Worm (Caenorhabditis elegans) whole organism, late embryonic: ENCODE measurements around the gene oac-53.

Source experiments
- C08G9.2 ChIP-seq: sonication (generic microtip); optimal IDR thresholded peaks from 2 replicates; lab custom pipeline; 2016; ENCODE audit warnings: mild to moderate bottlenecking, missing genetic modification characterization, moderate library complexity, missing compliant biosample characterization
- F13H6.1 ChIP-seq: sonication (generic microtip); optimal IDR thresholded peaks from 2 replicates; lab custom pipeline; 2016; ENCODE audit warnings: missing genetic modification characterization, missing compliant biosample characterization
- K02D7.2 ChIP-seq: sonication (generic microtip); optimal IDR thresholded peaks from 2 replicates; lab custom pipeline; 2017; ENCODE audit warnings: mild to moderate bottlenecking, missing genetic modification characterization, missing compliant biosample characterization
- K09A11.1 ChIP-seq: sonication (generic microtip); optimal IDR thresholded peaks from 2 replicates; lab custom pipeline; 2017; ENCODE audit warnings: antibody characterized with exemption, mild to moderate bottlenecking, missing genetic modification characterization, missing compliant biosample characterization; ENCODE audit not compliant: insufficient read depth
- ahr-1 ChIP-seq: sonication (generic microtip); optimal IDR thresholded peaks from 2 replicates; lab custom pipeline; 2016; ENCODE audit warnings: missing genetic modification characterization, missing compliant biosample characterization
- ama-1 ChIP-seq: fragments of 150-350 bp; optimal IDR thresholded peaks from 2 replicates; lab custom pipeline; 2014
- ceh-18 ChIP-seq: sonication (generic microtip); optimal IDR thresholded peaks from 2 replicates; lab custom pipeline; 2016; ENCODE audit warnings: missing genetic modification characterization, missing compliant biosample characterization
- ceh-19 ChIP-seq: fragments of 200-800 bp; sonication (Bioruptor generic); optimal IDR thresholded peaks from 2 replicates; lab custom pipeline; 2018; ENCODE audit warnings: mild to moderate bottlenecking, missing genetic modification characterization, missing compliant biosample characterization
- ceh-2 ChIP-seq: sonication (generic microtip); optimal IDR thresholded peaks from 2 replicates; lab custom pipeline; 2016; ENCODE audit warnings: missing genotype, missing genetic modification characterization, missing compliant biosample characterization
- ceh-22 ChIP-seq: sonication (generic microtip); optimal IDR thresholded peaks from 2 replicates; lab custom pipeline; 2017; ENCODE audit warnings: missing biosample characterization, missing genetic modification characterization
- ceh-24 ChIP-seq: sonication (generic microtip); optimal IDR thresholded peaks from 2 replicates; lab custom pipeline; 2016; ENCODE audit warnings: mild to moderate bottlenecking, missing genetic modification characterization, missing compliant biosample characterization
- ceh-31 ChIP-seq: sonication (generic microtip); optimal IDR thresholded peaks from 2 replicates; lab custom pipeline; 2016; ENCODE audit warnings: missing genetic modification characterization, missing compliant biosample characterization
- ceh-45 ChIP-seq: fragments of 200-800 bp; sonication (Bioruptor generic); IDR thresholded peaks from 2 replicates; pipeline ENCODE4 v1.3.6; 2022; ENCODE audit warnings: missing genetic modification reagents, missing genetic modification characterization, missing compliant biosample characterization
- ceh-9 ChIP-seq: sonication (generic microtip); optimal IDR thresholded peaks from 2 replicates; lab custom pipeline; 2016; ENCODE audit warnings: mild to moderate bottlenecking, missing genetic modification characterization, inconsistent platforms, missing compliant biosample characterization
- dve-1 ChIP-seq: sonication (generic microtip); optimal IDR thresholded peaks from 2 replicates; lab custom pipeline; 2017; ENCODE audit warnings: antibody characterized with exemption, mild to moderate bottlenecking, missing genetic modification characterization, missing compliant biosample characterization
- elt-2 ChIP-seq: sonication (generic microtip); optimal IDR thresholded peaks from 2 replicates; lab custom pipeline; 2016; ENCODE audit warnings: missing genetic modification reagents, missing genetic modification characterization, missing compliant biosample characterization
- elt-4 ChIP-seq: sonication (generic microtip); optimal IDR thresholded peaks from 2 replicates; lab custom pipeline; 2016; ENCODE audit warnings: missing genetic modification characterization, missing compliant biosample characterization
- ets-4 ChIP-seq: sonication (generic microtip); optimal IDR thresholded peaks from 2 replicates; lab custom pipeline; 2016; ENCODE audit warnings: missing genetic modification characterization, missing compliant biosample characterization
- eyg-1 ChIP-seq: sonication (generic microtip); optimal IDR thresholded peaks from 2 replicates; lab custom pipeline; 2016; ENCODE audit warnings: missing genotype, missing genetic modification characterization, missing compliant biosample characterization
- fkh-10 ChIP-seq: fragments of 150-350 bp; optimal IDR thresholded peaks from 2 replicates; lab custom pipeline; 2014; ENCODE audit warnings: missing biosample characterization, missing genetic modification reagents, missing genetic modification characterization
- hlh-13 ChIP-seq: fragments of 200-800 bp; sonication (Bioruptor generic); optimal IDR thresholded peaks from 2 replicates; lab custom pipeline; 2018; ENCODE audit warnings: mild to moderate bottlenecking, missing genetic modification characterization, missing compliant biosample characterization
- hlh-30 ChIP-seq: sonication (generic microtip); optimal IDR thresholded peaks from 2 replicates; lab custom pipeline; 2017; ENCODE audit warnings: antibody characterized with exemption, missing genetic modification characterization, missing compliant biosample characterization; ENCODE audit not compliant: insufficient read depth
- hlh-6 ChIP-seq: sonication (generic microtip); optimal IDR thresholded peaks from 2 replicates; lab custom pipeline; 2016; ENCODE audit warnings: missing genotype, missing genetic modification characterization, missing compliant biosample characterization
- hlh-8 ChIP-seq: sonication (generic microtip); optimal IDR thresholded peaks from 2 replicates; lab custom pipeline; 2016; ENCODE audit warnings: missing genotype, missing genetic modification characterization, missing compliant biosample characterization
- lim-6 ChIP-seq: sonication (generic microtip); optimal IDR thresholded peaks from 2 replicates; lab custom pipeline; 2016; ENCODE audit warnings: missing genetic modification characterization, missing compliant biosample characterization
- lin-11 ChIP-seq: fragments of 200-800 bp; sonication (Bioruptor generic); optimal IDR thresholded peaks from 2 replicates; lab custom pipeline; 2018; ENCODE audit warnings: mild to moderate bottlenecking, missing genetic modification characterization, missing compliant biosample characterization
- madf-2 ChIP-seq: sonication (generic microtip); optimal IDR thresholded peaks from 2 replicates; lab custom pipeline; 2017; ENCODE audit warnings: missing genetic modification characterization, missing compliant biosample characterization
- mec-3 ChIP-seq: sonication (generic microtip); optimal IDR thresholded peaks from 2 replicates; lab custom pipeline; 2016; ENCODE audit warnings: borderline replicate concordance, missing genetic modification characterization, missing compliant biosample characterization
- pax-1 ChIP-seq: fragments of 150-350 bp; optimal IDR thresholded peaks from 2 replicates; lab custom pipeline; 2014; ENCODE audit warnings: missing biosample characterization, missing genetic modification characterization
- pha-2 ChIP-seq: sonication (generic microtip); optimal IDR thresholded peaks from 2 replicates; lab custom pipeline; 2017; ENCODE audit warnings: mild to moderate bottlenecking, missing genetic modification characterization, missing compliant biosample characterization
- pha-4 ChIP-seq: fragments of 150-350 bp; optimal IDR thresholded peaks from 2 replicates; lab custom pipeline; 2018; ENCODE audit warnings: missing biosample characterization, missing genetic modification reagents, missing genetic modification characterization
- pqm-1 ChIP-seq: sonication (generic microtip); optimal IDR thresholded peaks from 2 replicates; lab custom pipeline; 2016; ENCODE audit warnings: missing genetic modification characterization, missing compliant biosample characterization
- sdc-2 ChIP-seq: sonication (generic microtip); optimal IDR thresholded peaks from 2 replicates; lab custom pipeline; 2016; ENCODE audit warnings: missing genotype, missing genetic modification characterization, missing compliant biosample characterization
- sox-2 ChIP-seq: fragments of 200-800 bp; sonication (Bioruptor generic); IDR thresholded peaks from 2 replicates; pipeline ENCODE4 v1.3.6; 2022; ENCODE audit warnings: missing genetic modification reagents, missing genetic modification characterization, missing compliant biosample characterization
- sox-4 ChIP-seq: sonication (generic microtip); optimal IDR thresholded peaks from 2 replicates; lab custom pipeline; 2017; ENCODE audit warnings: mild to moderate bottlenecking, missing genetic modification characterization, inconsistent platforms, missing compliant biosample characterization
- syd-9 ChIP-seq: sonication (generic microtip); optimal IDR thresholded peaks from 2 replicates; lab custom pipeline; 2016; ENCODE audit warnings: mild to moderate bottlenecking, missing genetic modification characterization, moderate library complexity, missing compliant biosample characterization
- ttx-3 ChIP-seq: sonication (generic microtip); optimal IDR thresholded peaks from 2 replicates; lab custom pipeline; 2016; ENCODE audit warnings: missing genetic modification reagents, missing genetic modification characterization, missing compliant biosample characterization
- unc-42 ChIP-seq: sonication (generic microtip); optimal IDR thresholded peaks from 2 replicates; lab custom pipeline; 2016; ENCODE audit warnings: missing genotype, missing genetic modification characterization, missing compliant biosample characterization
- unc-86 ChIP-seq: sonication (generic microtip); optimal IDR thresholded peaks from 2 replicates; lab custom pipeline; 2016; ENCODE audit warnings: missing genetic modification characterization, missing compliant biosample characterization
- zip-5 ChIP-seq: sonication (generic microtip); optimal IDR thresholded peaks from 2 replicates; lab custom pipeline; 2016; ENCODE audit warnings: missing genetic modification characterization, missing compliant biosample characterization
- ztf-16 ChIP-seq: sonication (generic microtip); optimal IDR thresholded peaks from 2 replicates; lab custom pipeline; 2017; ENCODE audit warnings: missing genetic modification characterization, missing compliant biosample characterization

The oac-53 gene

DNA sequence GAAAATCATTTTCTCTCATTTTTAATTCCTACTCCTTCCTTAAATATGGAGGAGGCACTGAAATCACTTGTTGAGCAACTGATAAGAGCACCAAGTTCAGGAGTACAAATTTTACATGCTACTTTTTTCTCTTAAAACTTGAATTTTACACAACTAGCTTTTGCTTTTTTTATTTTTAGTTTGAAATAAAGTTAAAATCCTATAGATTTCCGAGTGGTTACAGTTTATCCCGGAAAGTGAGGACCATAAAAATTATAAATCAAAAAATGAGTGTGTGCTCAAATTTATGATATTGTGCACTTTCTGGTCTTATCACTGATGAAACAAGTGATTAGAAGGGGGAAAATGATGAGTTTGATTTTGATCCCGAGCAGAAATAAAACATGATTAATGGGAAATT lies at the start of gene oac-53:
oac-53 (minus strand) TSS at position 9 of the 400 bp plus-strand sequence.
- TF ChIP-seq ceh-19 (GFP tag; lab: Kevin White, UChicago) (no peak), elt-2 (tag; lab: Kevin White, UChicago) (peak; percentile 32), fkh-10 (GFP tag; lab: Kevin White, UChicago) (no peak), elt-4 (tag; lab: Kevin White, UChicago) (no peak), sdc-2 (tag; lab: Kevin White, UChicago) (no peak)

- TF ChIP-seq elt-4 (tag; lab: Kevin White, UChicago), result no peak
- no peak for TF ChIP-seq ztf-16
- TF ChIP-seq dve-1, result no peak
- no peak for TF ChIP-seq ahr-1 (tag; lab: Kevin White, UChicago)
- no peak for TF ChIP-seq ama-1 (lab: Kevin White, UChicago)
- no peak for TF ChIP-seq lin-11 (tag; lab: Kevin White, UChicago)
- TF ChIP-seq unc-42 (tag; lab: Kevin White, UChicago), result no peak
- no peak for TF ChIP-seq ets-4 (tag; lab: Kevin White, UChicago)
These were observed 47.8 kb upstream of the oac-53 start, which contains the start of gene srz-1 for ce11 chrV:16675553-16675952. Gene srz-1 (plus strand): TSS chrV:16675853.

DNA sequence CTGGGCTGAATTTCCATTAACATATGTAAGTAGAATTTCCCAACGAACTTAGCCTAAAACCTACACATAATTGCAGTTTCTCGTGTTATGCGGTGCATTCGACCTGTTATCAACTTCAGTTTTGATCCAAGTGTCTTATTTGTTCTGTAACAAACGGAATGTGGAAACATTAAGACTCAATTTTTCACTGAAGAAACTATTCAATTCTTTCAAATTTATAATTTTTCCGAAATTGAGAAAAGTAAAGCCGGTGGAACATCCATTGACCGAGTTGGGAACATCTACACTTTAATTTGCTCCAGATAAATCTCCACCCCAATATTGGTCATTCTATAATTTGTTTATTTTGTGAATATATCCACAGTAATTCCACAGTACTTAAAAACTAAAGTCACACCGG lies 46.6 kb upstream of the oac-53 start:
- TF ChIP-seq ceh-19 (GFP tag; lab: Kevin White, UChicago), result no peak
- TF ChIP-seq sox-2 (GFP tag; lab: Robert Waterston, UW), result no peak
- no peak for TF ChIP-seq ttx-3 (tag; lab: Kevin White, UChicago)
- TF ChIP-seq madf-2, result no peak
- TF ChIP-seq hlh-13 (GFP tag; lab: Kevin White, UChicago), result no peak
- no peak for TF ChIP-seq K09A11.1
- no peak for TF ChIP-seq hlh-30
- no peak for TF ChIP-seq pax-1 (tag; lab: Kevin White, UChicago)
- no peak for TF ChIP-seq F13H6.1 (tag; lab: Kevin White, UChicago)
- no peak for TF ChIP-seq C08G9.2 (tag; lab: Kevin White, UChicago)

- TF ChIP-seq F13H6.1 (tag; lab: Kevin White, UChicago) (no peak), pha-4 (no peak), hlh-6 (tag; lab: Kevin White, UChicago) (no peak), ama-1 (lab: Kevin White, UChicago) (no peak), pqm-1 (tag; lab: Kevin White, UChicago) (no peak), ceh-22 (tag; lab: Kevin White, UChicago) (no peak), C08G9.2 (tag; lab: Kevin White, UChicago) (no peak), sox-4 (tag; lab: Kevin White, UChicago) (no peak), fkh-10 (GFP tag; lab: Kevin White, UChicago) (no peak), lim-6 (tag; lab: Kevin White, UChicago) (no peak), sox-2 (GFP tag; lab: Robert Waterston, UW) (no peak), hlh-8 (tag; lab: Kevin White, UChicago) (no peak), K02D7.2 (tag; lab: Kevin White, UChicago) (no peak), zip-5 (tag; lab: Kevin White, UChicago) (no peak), ceh-18 (tag; lab: Kevin White, UChicago) (no peak), mec-3 (tag; lab: Kevin White, UChicago) (no peak), eyg-1 (tag; lab: Kevin White, UChicago) (no peak), syd-9 (tag; lab: Kevin White, UChicago) (no peak)
These were observed 44.4 kb upstream of the oac-53 start, which contains the start of gene F14F8.8 for ce11 chrV:16672198-16672597. Gene F14F8.8 (minus strand): TSS chrV:16672298.

DNA sequence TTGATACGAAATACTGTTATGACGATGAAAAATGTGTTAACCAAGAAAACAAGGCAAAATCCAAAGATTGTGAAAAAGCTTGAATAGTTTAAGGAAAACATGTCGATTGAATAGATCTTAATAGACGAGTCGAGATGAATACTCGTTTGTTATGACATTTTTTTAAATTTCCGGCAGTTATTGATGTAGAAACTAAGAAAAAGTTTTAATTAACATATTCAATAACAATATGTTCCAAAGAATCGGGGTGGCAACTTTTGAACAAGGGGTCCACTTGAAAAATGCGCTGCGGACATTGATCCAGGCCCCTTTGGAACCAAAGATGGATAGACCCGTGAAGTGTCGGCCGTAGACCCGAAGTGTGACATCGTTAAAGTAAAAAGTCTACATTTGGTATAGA lies 43.4 kb upstream of the oac-53 start, which contains the start of gene str-61:
str-61 (minus strand) TSS at position 101 of the 400 bp plus-strand sequence.
- TF ChIP-seq C08G9.2 (tag; lab: Kevin White, UChicago) (no peak), hlh-30 (no peak), K02D7.2 (tag; lab: Kevin White, UChicago) (no peak), ceh-22 (tag; lab: Kevin White, UChicago) (no peak), elt-2 (tag; lab: Kevin White, UChicago) (no peak), ceh-24 (tag; lab: Kevin White, UChicago) (no peak), lin-11 (tag; lab: Kevin White, UChicago) (no peak), pax-1 (tag; lab: Kevin White, UChicago) (no peak), pqm-1 (tag; lab: Kevin White, UChicago) (no peak), fkh-10 (GFP tag; lab: Kevin White, UChicago) (no peak), ceh-18 (tag; lab: Kevin White, UChicago) (no peak), unc-42 (tag; lab: Kevin White, UChicago) (no peak), ceh-45 (no peak), ceh-9 (tag; lab: Kevin White, UChicago) (no peak), unc-86 (tag; lab: Kevin White, UChicago) (no peak), eyg-1 (tag; lab: Kevin White, UChicago) (no peak), pha-2 (no peak), ceh-31 (no peak), lim-6 (tag; lab: Kevin White, UChicago) (no peak), ceh-2 (tag; lab: Kevin White, UChicago) (no peak)
